Worm (Caenorhabditis elegans) whole organism, L4 larva: ENCODE data around the gene T13H5.1.

ENCODE experiments used
- D1046.2 ChIP-seq: fragments of 200-800 bp; sonication (Bioruptor generic); IDR thresholded peaks from 2 replicates; pipeline ENCODE4 v1.3.6; 2022; ENCODE audit warnings: missing genetic modification characterization, missing compliant biosample characterization
- F26F4.8 ChIP-seq: fragments of 200-800 bp; sonication (Bioruptor generic); conservative IDR thresholded peaks from 2 replicates; pipeline ENCODE4 v1.3.6; 2022; ENCODE audit warnings: missing genetic modification characterization, missing compliant biosample characterization
- F37D6.2 ChIP-seq: sonication (generic microtip); optimal IDR thresholded peaks from 2 replicates; lab custom pipeline; 2016; ENCODE audit warnings: mild to moderate bottlenecking, missing genetic modification characterization, missing compliant biosample characterization
- F44E2.7 ChIP-seq: fragments of 200-800 bp; sonication (Bioruptor generic); IDR thresholded peaks from 2 replicates; pipeline ENCODE4 v2.1.2; 2022; ENCODE audit warnings: missing genetic modification characterization, missing compliant biosample characterization
- R02D3.7 ChIP-seq: fragments of 150-350 bp; sonication (generic microtip); optimal IDR thresholded peaks from 3 replicates; lab custom pipeline; 2014; ENCODE audit warnings: missing biosample characterization, missing genetic modification characterization
- T20F7.1 ChIP-seq: fragments of 200-800 bp; sonication (Bioruptor generic); optimal IDR thresholded peaks from 2 replicates; lab custom pipeline; 2018; ENCODE audit warnings: mild to moderate bottlenecking, missing genetic modification characterization, missing compliant biosample characterization
- Y48G9A.11 ChIP-seq: fragments of 200-800 bp; sonication (Bioruptor generic); IDR thresholded peaks from 2 replicates; pipeline ENCODE4 v1.3.6; 2022; ENCODE audit warnings: missing genetic modification reagents, missing genetic modification characterization, missing compliant biosample characterization
- Y5F2A.4 ChIP-seq: fragments of 200-800 bp; sonication (Bioruptor generic); optimal IDR thresholded peaks from 2 replicates; lab custom pipeline; 2018; ENCODE audit warnings: mild to moderate bottlenecking, missing genetic modification characterization, missing compliant biosample characterization
- Y75B8A.6 ChIP-seq: fragments of 200-800 bp; sonication (Bioruptor generic); IDR thresholded peaks from 2 replicates; pipeline ENCODE4 v1.3.6; 2022; ENCODE audit warnings: missing genetic modification reagents, missing genetic modification characterization, missing compliant biosample characterization
- ZK337.2 ChIP-seq: fragments of 200-800 bp; sonication (Bioruptor generic); IDR thresholded peaks from 2 replicates; pipeline ENCODE4 v1.3.6; 2022; ENCODE audit warnings: missing genetic modification reagents, missing genetic modification characterization, missing compliant biosample characterization
- ZK546.5 ChIP-seq, 2 experiments: sonication (generic microtip); optimal IDR thresholded peaks; 2 replicates each; lab custom pipeline; 2017; ENCODE audit warnings: missing biosample characterization in 2 of 2, missing genetic modification characterization in 2 of 2
- aha-1 ChIP-seq: fragments of 150-350 bp; peaks from one replicate; lab custom pipeline; 2014; ENCODE audit warnings: missing biosample characterization, missing genetic modification characterization
- ama-1 ChIP-seq: fragments of 150-350 bp; optimal IDR thresholded peaks from 2 replicates; lab custom pipeline; 2014; ENCODE audit warnings: inconsistent platforms, mixed read lengths
- ceh-28 ChIP-seq: fragments of 150-350 bp; optimal IDR thresholded peaks from 2 replicates; lab custom pipeline; 2014; ENCODE audit warnings: missing biosample characterization, missing genetic modification reagents, missing genetic modification characterization
- ceh-32 ChIP-seq: sonication (generic microtip); optimal IDR thresholded peaks from 2 replicates; lab custom pipeline; 2016; ENCODE audit warnings: mild to moderate bottlenecking, missing genetic modification characterization, missing compliant biosample characterization; ENCODE audit not compliant: poor library complexity
- ceh-44 ChIP-seq: fragments of 200-800 bp; sonication (Bioruptor generic); IDR thresholded peaks from 2 replicates; pipeline ENCODE4 v1.3.6; 2022; ENCODE audit warnings: missing genetic modification reagents, missing genetic modification characterization, missing compliant biosample characterization
- ceh-82 ChIP-seq: sonication (generic microtip); optimal IDR thresholded peaks from 2 replicates; lab custom pipeline; 2017; ENCODE audit warnings: missing biosample characterization, missing genetic modification characterization
- daf-19 ChIP-seq: fragments of 200-800 bp; sonication (Bioruptor generic); conservative IDR thresholded peaks from 2 replicates; pipeline ENCODE4 v1.3.6; 2022; ENCODE audit warnings: missing genetic modification characterization, missing compliant biosample characterization
- daf-8 ChIP-seq: fragments of 200-800 bp; sonication (Bioruptor generic); IDR thresholded peaks from 2 replicates; pipeline ENCODE4 v1.3.6; 2022; ENCODE audit warnings: missing genetic modification characterization, missing compliant biosample characterization
- duxl-1 ChIP-seq: sonication (generic microtip); optimal IDR thresholded peaks from 2 replicates; lab custom pipeline; 2016; ENCODE audit warnings: mild to moderate bottlenecking, missing genetic modification characterization, moderate library complexity, missing compliant biosample characterization; ENCODE audit not compliant: poor library complexity
- dve-1 ChIP-seq: sonication (generic microtip); optimal IDR thresholded peaks from 2 replicates; lab custom pipeline; 2017; ENCODE audit warnings: antibody characterized with exemption, mild to moderate bottlenecking, missing genetic modification characterization, missing compliant biosample characterization; ENCODE audit not compliant: insufficient read depth
- gei-8 ChIP-seq: fragments of 200-800 bp; sonication (Bioruptor generic); optimal IDR thresholded peaks from 2 replicates; lab custom pipeline; 2018; ENCODE audit warnings: mild to moderate bottlenecking, missing genetic modification characterization, missing compliant biosample characterization
- jun-1 ChIP-seq: fragments of 150-350 bp; optimal IDR thresholded peaks from 2 replicates; lab custom pipeline; 2014; ENCODE audit warnings: missing biosample characterization, missing genetic modification reagents, missing genetic modification characterization
- lim-7 ChIP-seq: fragments of 200-800 bp; sonication (Bioruptor generic); IDR thresholded peaks from 2 replicates; pipeline ENCODE4 v1.3.6; 2022; ENCODE audit warnings: missing genetic modification characterization, missing compliant biosample characterization
- lin-1 ChIP-seq: fragments of 200-800 bp; sonication (Bioruptor generic); IDR thresholded peaks from 2 replicates; pipeline ENCODE4 v1.3.6; 2022; ENCODE audit warnings: missing genetic modification reagents, missing genetic modification characterization, missing compliant biosample characterization
- lin-13 ChIP-seq: fragments of 150-350 bp; optimal IDR thresholded peaks from 2 replicates; lab custom pipeline; 2014; ENCODE audit warnings: missing biosample characterization, missing genetic modification reagents, missing genetic modification characterization
- lin-39 ChIP-seq: fragments of 150-350 bp; optimal IDR thresholded peaks from 2 replicates; lab custom pipeline; 2014; ENCODE audit warnings: missing biosample characterization, missing genetic modification reagents, missing genetic modification characterization
- lir-3 ChIP-seq: sonication (generic microtip); optimal IDR thresholded peaks from 2 replicates; lab custom pipeline; 2016; ENCODE audit warnings: mild to moderate bottlenecking, missing genetic modification characterization, missing compliant biosample characterization
- madf-5 ChIP-seq, 2 experiments: fragments of 200-800 bp; sonication (Bioruptor generic); IDR thresholded peaks; 2 replicates each; pipeline ENCODE4 v1.3.6; 2022; ENCODE audit warnings: missing compliant biosample characterization in 2 of 2, missing genetic modification characterization in 2 of 2
- madf-9 ChIP-seq: fragments of 200-800 bp; sonication (Bioruptor generic); conservative IDR thresholded peaks from 2 replicates; pipeline ENCODE4 v1.3.6; 2022; ENCODE audit warnings: missing genetic modification reagents, missing genetic modification characterization, missing compliant biosample characterization
- mdl-1 ChIP-seq, 2 experiments: fragments of 150-350 bp in 1 of 2; sonication (generic microtip) in 1 of 2; optimal IDR thresholded peaks; 2 replicates each; lab custom pipeline; 2014 to 2017; ENCODE audit warnings: missing biosample characterization in 2 of 2, missing genetic modification characterization in 2 of 2
- mep-1 ChIP-seq: fragments of 150-350 bp; sonication (generic microtip); optimal IDR thresholded peaks from 3 replicates; lab custom pipeline; 2014; ENCODE audit warnings: missing biosample characterization, missing genetic modification characterization
- mes-2 ChIP-seq: sonication (generic microtip); optimal IDR thresholded peaks from 2 replicates; lab custom pipeline; 2016; ENCODE audit warnings: missing genotype, mild to moderate bottlenecking, missing genetic modification characterization, missing compliant biosample characterization; ENCODE audit not compliant: poor library complexity, severe bottlenecking
- mxl-2 ChIP-seq: fragments of 200-800 bp; sonication (Bioruptor generic); conservative IDR thresholded peaks from 2 replicates; pipeline ENCODE4 v1.3.6; 2022; ENCODE audit warnings: missing genetic modification reagents, missing genetic modification characterization, missing compliant biosample characterization
- mxl-3 ChIP-seq: fragments of 200-800 bp; sonication (Bioruptor generic); optimal IDR thresholded peaks from 2 replicates; lab custom pipeline; 2018; ENCODE audit warnings: mild to moderate bottlenecking, missing genetic modification characterization, missing compliant biosample characterization
- nhr-11 ChIP-seq: fragments of 150-350 bp; optimal IDR thresholded peaks from 2 replicates; lab custom pipeline; 2014; ENCODE audit warnings: missing biosample characterization, missing genetic modification characterization
- nhr-111 ChIP-seq: fragments of 200-800 bp; sonication (Bioruptor generic); optimal IDR thresholded peaks from 2 replicates; lab custom pipeline; 2018; ENCODE audit warnings: mild to moderate bottlenecking, missing genetic modification characterization, missing compliant biosample characterization
- nhr-237 ChIP-seq: sonication (generic microtip); optimal IDR thresholded peaks from 2 replicates; lab custom pipeline; 2017; ENCODE audit warnings: missing biosample characterization, missing genetic modification characterization
- nhr-25 ChIP-seq: sonication (generic microtip); optimal IDR thresholded peaks from 2 replicates; lab custom pipeline; 2017; ENCODE audit warnings: missing genetic modification characterization, mild to moderate bottlenecking, missing compliant biosample characterization, antibody characterized with exemption, moderate library complexity, borderline replicate concordance; ENCODE audit not compliant: insufficient read depth
- nhr-28 ChIP-seq: fragments of 150-350 bp; optimal IDR thresholded peaks from 2 replicates; lab custom pipeline; 2014; ENCODE audit warnings: missing biosample characterization, missing genetic modification characterization
- nhr-41 ChIP-seq: fragments of 200-800 bp; sonication (Bioruptor generic); IDR thresholded peaks from 2 replicates; pipeline ENCODE4 v1.3.6; 2022; ENCODE audit warnings: missing genetic modification reagents, missing genetic modification characterization, missing compliant biosample characterization
- nhr-48 ChIP-seq: sonication (generic microtip); optimal IDR thresholded peaks from 2 replicates; lab custom pipeline; 2016; ENCODE audit warnings: mild to moderate bottlenecking, missing genetic modification characterization, missing compliant biosample characterization
- nhr-77 ChIP-seq: fragments of 150-350 bp; optimal IDR thresholded peaks from 2 replicates; lab custom pipeline; 2014; ENCODE audit warnings: missing biosample characterization, missing genetic modification characterization
- rbr-2 ChIP-seq: sonication (generic microtip); optimal IDR thresholded peaks from 2 replicates; lab custom pipeline; 2016; ENCODE audit warnings: missing genotype, missing genetic modification characterization, missing compliant biosample characterization
- skn-1 ChIP-seq: fragments of 150-350 bp; optimal IDR thresholded peaks from 2 replicates; lab custom pipeline; 2014; ENCODE audit warnings: missing biosample characterization, missing genetic modification characterization
- spr-3 ChIP-seq: fragments of 200-800 bp; sonication (Bioruptor generic); optimal IDR thresholded peaks from 2 replicates; lab custom pipeline; 2018; ENCODE audit warnings: mild to moderate bottlenecking, missing genetic modification characterization, missing compliant biosample characterization
- unc-130 ChIP-seq: sonication (generic microtip); optimal IDR thresholded peaks from 2 replicates; lab custom pipeline; 2016; ENCODE audit warnings: missing genetic modification reagents, missing genetic modification characterization, missing compliant biosample characterization
- zag-1 ChIP-seq: fragments of 150-350 bp; optimal IDR thresholded peaks from 2 replicates; lab custom pipeline; 2014; ENCODE audit warnings: missing biosample characterization, missing genetic modification characterization
- zfp-3 ChIP-seq: fragments of 200-800 bp; sonication (Bioruptor generic); conservative IDR thresholded peaks from 2 replicates; pipeline ENCODE4 v1.3.6; 2022; ENCODE audit warnings: missing genetic modification reagents, missing genetic modification characterization, missing compliant biosample characterization

The T13H5.1 gene

ce11 chrII:8442176-8442575 is 66.7 kb downstream of the T13H5.1 start (continued):
- peak; percentile 74 for TF ChIP-seq nhr-28 (tag; lab: Kevin White, UChicago)
- no peak for TF ChIP-seq daf-19
- no peak for TF ChIP-seq daf-8 (GFP tag; lab: Robert Waterston, UW)
- TF ChIP-seq madf-9: no peak
- TF ChIP-seq lir-3 (tag; lab: Kevin White, UChicago): no peak
- no peak for TF ChIP-seq nhr-11 (tag; lab: Kevin White, UChicago)
- TF ChIP-seq rbr-2 (tag; lab: Kevin White, UChicago): peak; percentile 32
- TF ChIP-seq ama-1: no peak
- TF ChIP-seq D1046.2: no peak
- no peak for TF ChIP-seq nhr-25 (tag; lab: Kevin White, UChicago)
- no peak for TF ChIP-seq skn-1 (tag; lab: Kevin White, UChicago)
- no peak for TF ChIP-seq F37D6.2 (tag; lab: Kevin White, UChicago)
- no peak for TF ChIP-seq lin-1
- peak; percentile 46 for TF ChIP-seq dve-1 (tag; lab: Kevin White, UChicago)
- TF ChIP-seq ceh-32 (tag; lab: Kevin White, UChicago): no peak
- peak; percentile 39 for TF ChIP-seq duxl-1 (tag; lab: Kevin White, UChicago)
- TF ChIP-seq ceh-44 (GFP tag; lab: Robert Waterston, UW): no peak
- no peak for TF ChIP-seq zfp-3
- TF ChIP-seq nhr-48: no peak
- TF ChIP-seq Y48G9A.11 (GFP tag; lab: Robert Waterston, UW): peak; percentile 6; the same call in 1 of the 2 replicates
- TF ChIP-seq ceh-82 (tag; lab: Kevin White, UChicago): no peak

- TF ChIP-seq D1046.2 (peak; percentile 88), nhr-25 (tag; lab: Kevin White, UChicago) (peak; percentile 9), R02D3.7 (tag; lab: Kevin White, UChicago) (peak; percentile 21), T20F7.1 (GFP tag; lab: Kevin White, UChicago) (peak; percentile 29), madf-9 (no peak), lin-1 (peak; percentile 75), mxl-3 (GFP tag; lab: Kevin White, UChicago) (peak; percentile 50), aha-1 (tag; lab: Kevin White, UChicago) (peak; percentile 87), jun-1 (tag; lab: Kevin White, UChicago) (no peak), ceh-44 (GFP tag; lab: Robert Waterston, UW) (no peak), lin-13 (GFP tag; lab: Kevin White, UChicago) (no peak), nhr-11 (tag; lab: Kevin White, UChicago) (no peak), lir-3 (tag; lab: Kevin White, UChicago) (peak; percentile 85), Y5F2A.4 (peak; percentile 88), F37D6.2 (tag; lab: Kevin White, UChicago) (no peak), duxl-1 (tag; lab: Kevin White, UChicago) (peak; percentile 80), spr-3 (peak; percentile 82), ZK546.5 (tag; optimal IDR thresholded peaks at IDR 0.05; lab: Kevin White, UChicago) (no peak), nhr-111 (GFP tag; lab: Kevin White, UChicago) (peak; percentile 75), lin-39 (no peak), mep-1 (tag; lab: Kevin White, UChicago) (no peak), F26F4.8 (GFP tag; lab: Robert Waterston, UW) (peak; percentile 99), madf-5 (GFP tag; IDR thresholded peaks at IDR 0.05; lab: Robert Waterston, UW) (peak; percentile 72 to 77; a peak in 3 of 4 replicates), unc-130 (GFP tag; lab: Kevin White, UChicago) (peak; percentile 38), F44E2.7 (GFP tag; lab: Robert Waterston, UW) (peak; percentile 99), Y75B8A.6 (GFP tag; lab: Robert Waterston, UW) (peak; percentile 82; the same call in 1 of the 2 replicates), ceh-28 (tag; lab: Kevin White, UChicago) (no peak), zag-1 (no peak), mes-2 (tag; lab: Kevin White, UChicago) (peak; percentile 79), nhr-77 (tag; lab: Kevin White, UChicago) (no peak), mxl-2 (GFP tag; lab: Robert Waterston, UW) (0 out of 2 replicates have a peak, but pooled peaks have one; percentile 54), lim-7 (peak; percentile 96), mdl-1 (tag; optimal IDR thresholded peaks at IDR 0.05; lab: Kevin White, UChicago) (no peak), ZK337.2 (GFP tag; lab: Robert Waterston, UW) (0 out of 2 replicates have a peak, but pooled peaks have one; percentile 25), gei-8 (GFP tag; lab: Kevin White, UChicago) (peak; percentile 78), nhr-41 (0 out of 2 replicates have a peak, but pooled peaks have one; percentile 66), nhr-237 (tag; lab: Kevin White, UChicago) (no peak)
These were observed 67.3 kb downstream of the T13H5.1 start for ce11 chrII:8441519-8441918.
